Fruit fly (Drosophila melanogaster) ovary, adult (tissue): ENCODE data around the gene InR.

ENCODE experiments used
- CG17801 ChIP-seq: fragments of 200-800 bp; optimal IDR thresholded peaks from 2 replicates; lab custom pipeline; 2019; ENCODE audit warnings: missing biosample characterization, mild to moderate bottlenecking, missing genetic modification characterization, moderate library complexity; ENCODE audit not compliant: partially characterized antibody

Gene InR

dm6 chr3R:21619117-21619650 lies at the start of gene InR:
Gene InR (minus strand): TSS chr3R:21619321.
- peak; percentile 77 for TF ChIP-seq CG17801 (GFP tag; lab: Kevin White, UChicago)

dm6 chr3R:21665404-21665803 lies 46.3 kb upstream of the InR start:
- TF ChIP-seq CG17801 (GFP tag; lab: Kevin White, UChicago), result no peak

- TF ChIP-seq CG17801 (GFP tag; lab: Kevin White, UChicago), result no peak
Measured at dm6 chr3R:21664089-21664488, 45.0 kb upstream of the InR start, which contains the start of gene Jhbp16. Gene Jhbp16 (plus strand): TSS chr3R:21664389.

- peak; percentile 70 for TF ChIP-seq CG17801 (GFP tag; lab: Kevin White, UChicago)
Measured at dm6 chr3R:21662501-21663007, 43.4 kb upstream of the InR start, which contains the start of gene Archease. Gene Archease (minus strand): TSS chr3R:21662972.

dm6 chr3R:21660659-21661126 lies 41.6 kb upstream of the InR start, which contains the start of gene E2f1:
Gene E2f1 (minus strand): TSS chr3R:21660871.
- TF ChIP-seq CG17801 (GFP tag; lab: Kevin White, UChicago), result no peak

- TF ChIP-seq CG17801 (GFP tag; lab: Kevin White, UChicago), result no peak
Measured at dm6 chr3R:21660054-21660453, 40.9 kb upstream of the InR start.

dm6 chr3R:21658752-21659468 lies 39.8 kb upstream of the InR start:
- TF ChIP-seq CG17801 (GFP tag; lab: Kevin White, UChicago), result no peak

dm6 chr3R:21658281-21658680 lies 39.2 kb upstream of the InR start:
- no peak for TF ChIP-seq CG17801 (GFP tag; lab: Kevin White, UChicago)

dm6 chr3R:21657489-21658018 lies 38.4 kb upstream of the InR start:
- TF ChIP-seq CG17801 (GFP tag; lab: Kevin White, UChicago), result no peak

- TF ChIP-seq CG17801 (GFP tag; lab: Kevin White, UChicago), result no peak
Measured at dm6 chr3R:21656492-21657484, 37.7 kb upstream of the InR start.

dm6 chr3R:21655384-21655783 lies 36.3 kb upstream of the InR start:
- no peak for TF ChIP-seq CG17801 (GFP tag; lab: Kevin White, UChicago)

- no peak for TF ChIP-seq CG17801 (GFP tag; lab: Kevin White, UChicago)
Measured at dm6 chr3R:21654755-21655154, 35.6 kb upstream of the InR start.

dm6 chr3R:21653434-21653833 lies 34.3 kb upstream of the InR start:
- TF ChIP-seq CG17801 (GFP tag; lab: Kevin White, UChicago), result no peak

dm6 chr3R:21652891-21653394 lies 33.8 kb upstream of the InR start:
- peak; percentile 14 for TF ChIP-seq CG17801 (GFP tag; lab: Kevin White, UChicago)
